Worm (Caenorhabditis elegans) whole organism, young adult: ENCODE measurements around the gene glb-14.

Experiments used
- B0336.3 ChIP-seq: fragments of 200-800 bp; sonication (Bioruptor generic); IDR thresholded peaks from 2 replicates; pipeline ENCODE4 v1.3.6; 2022; ENCODE audit warnings: missing genetic modification characterization, missing compliant biosample characterization
- C06A6.2 ChIP-seq: fragments of 200-800 bp; sonication (Bioruptor generic); conservative IDR thresholded peaks from 2 replicates; pipeline ENCODE4 v1.3.6; 2022; ENCODE audit warnings: missing genetic modification characterization, missing compliant biosample characterization
- D2030.7 ChIP-seq: fragments of 200-800 bp; sonication (Bioruptor generic); IDR thresholded peaks from 2 replicates; pipeline ENCODE4 v1.3.6; 2022; ENCODE audit warnings: missing genetic modification reagents, missing genetic modification characterization, missing compliant biosample characterization
- F10E7.11 ChIP-seq: sonication (generic microtip); optimal IDR thresholded peaks from 2 replicates; lab custom pipeline; 2017; ENCODE audit warnings: mild to moderate bottlenecking, missing genetic modification characterization, moderate library complexity, missing compliant biosample characterization
- F23B12.7 ChIP-seq: sonication (generic microtip); optimal IDR thresholded peaks from 2 replicates; lab custom pipeline; 2017; ENCODE audit warnings: missing genetic modification characterization, mild to moderate bottlenecking, missing compliant biosample characterization, antibody characterized with exemption, moderate library complexity; ENCODE audit not compliant: insufficient read depth
- F33H1.4 ChIP-seq: fragments of 200-800 bp; sonication (Bioruptor generic); IDR thresholded peaks from 2 replicates; pipeline ENCODE4 v1.3.6; 2022; ENCODE audit warnings: missing genetic modification reagents, missing genetic modification characterization, missing compliant biosample characterization
- F39B2.1 ChIP-seq: fragments of 200-800 bp; sonication (Bioruptor generic); IDR thresholded peaks from 2 replicates; pipeline ENCODE4 v1.3.6; 2022; ENCODE audit warnings: missing genetic modification reagents, missing genetic modification characterization, missing compliant biosample characterization
- Y53G8AR.9 ChIP-seq: fragments of 200-800 bp; sonication (Bioruptor generic); conservative IDR thresholded peaks from 2 replicates; pipeline ENCODE4 v1.3.6; 2022; ENCODE audit warnings: missing genetic modification reagents, missing genetic modification characterization, missing compliant biosample characterization
- Y56A3A.18 ChIP-seq: fragments of 200-800 bp; sonication (Bioruptor generic); IDR thresholded peaks from 2 replicates; pipeline ENCODE4 v1.3.6; 2022; ENCODE audit warnings: missing genetic modification reagents, missing genetic modification characterization, missing compliant biosample characterization
- ama-1 ChIP-seq, 3 experiments: fragments of 150-350 bp in 1 of 3; sonication (generic microtip) in 2 of 3; optimal IDR thresholded peaks; 2 replicates each; lab custom pipeline; 2014 to 2018; ENCODE audit warnings: missing biosample characterization in 2 of 3, missing genetic modification characterization in 2 of 3, missing genetic modification reagents in 2 of 3
- athp-1 ChIP-seq: sonication (generic microtip); optimal IDR thresholded peaks from 2 replicates; lab custom pipeline; 2017; ENCODE audit warnings: mild to moderate bottlenecking, missing genetic modification characterization, missing compliant biosample characterization
- attf-3 ChIP-seq: fragments of 200-800 bp; sonication (Bioruptor generic); conservative IDR thresholded peaks from 2 replicates; pipeline ENCODE4 v1.3.6; 2022; ENCODE audit warnings: missing genetic modification reagents, missing genetic modification characterization, missing compliant biosample characterization
- bed-1 ChIP-seq: fragments of 200-800 bp; sonication (Bioruptor generic); IDR thresholded peaks from 2 replicates; pipeline ENCODE4 v1.3.6; 2022; ENCODE audit warnings: missing genetic modification reagents, missing genetic modification characterization, missing compliant biosample characterization
- ccch-3 ChIP-seq: fragments of 200-800 bp; sonication (Bioruptor generic); optimal IDR thresholded peaks from 2 replicates; lab custom pipeline; 2018; ENCODE audit warnings: mild to moderate bottlenecking, missing genetic modification characterization, missing compliant biosample characterization
- cebp-1 ChIP-seq, 2 experiments: fragments of 200-800 bp in 1 of 2; sonication (Bioruptor generic) in 1 of 2; sonication (generic microtip) in 1 of 2; IDR thresholded peaks in 1 of 2; optimal IDR thresholded peaks in 1 of 2; 2 replicates each; pipeline versions ENCODE4 v1.3.6 to Lab custom; 2017 to 2022; ENCODE audit warnings: missing compliant biosample characterization in 2 of 2, missing genetic modification characterization in 2 of 2, mild to moderate bottlenecking in 1 of 2, missing genetic modification reagents in 1 of 2, moderate library complexity in 1 of 2
- cebp-2 ChIP-seq: fragments of 200-800 bp; sonication (Bioruptor generic); IDR thresholded peaks from 2 replicates; pipeline ENCODE4 v1.3.6; 2022; ENCODE audit warnings: missing genetic modification characterization, missing compliant biosample characterization
- ceh-100 ChIP-seq: fragments of 200-800 bp; sonication (Bioruptor generic); IDR thresholded peaks from 2 replicates; pipeline ENCODE4 v1.3.6; 2022; ENCODE audit warnings: missing genetic modification reagents, missing genetic modification characterization, missing compliant biosample characterization
- ceh-40 ChIP-seq: fragments of 200-800 bp; sonication (Bioruptor generic); IDR thresholded peaks from 2 replicates; pipeline ENCODE4 v1.3.6; 2022; ENCODE audit warnings: missing genetic modification characterization, missing compliant biosample characterization
- ceh-79 ChIP-seq: sonication (generic microtip); optimal IDR thresholded peaks from 2 replicates; lab custom pipeline; 2017; ENCODE audit warnings: mild to moderate bottlenecking, missing genetic modification characterization, missing compliant biosample characterization
- dpff-1 ChIP-seq: sonication (generic microtip); optimal IDR thresholded peaks from 2 replicates; lab custom pipeline; 2017; ENCODE audit warnings: mild to moderate bottlenecking, missing genetic modification characterization, missing compliant biosample characterization
- dpl-1 ChIP-seq: fragments of 150-350 bp; optimal IDR thresholded peaks from 2 replicates; lab custom pipeline; 2014; ENCODE audit warnings: missing biosample characterization, missing genetic modification reagents, missing genetic modification characterization
- efl-1 ChIP-seq: fragments of 150-350 bp; optimal IDR thresholded peaks from 2 replicates; lab custom pipeline; 2014; ENCODE audit warnings: missing biosample characterization, missing genetic modification reagents, missing genetic modification characterization
- ekl-4 ChIP-seq: fragments of 200-800 bp; sonication (Bioruptor generic); IDR thresholded peaks from 2 replicates; pipeline ENCODE4 v1.3.6; 2022; ENCODE audit warnings: missing genetic modification reagents, missing genetic modification characterization, missing compliant biosample characterization
- him-1 ChIP-seq: sonication (generic microtip); optimal IDR thresholded peaks from 2 replicates; lab custom pipeline; 2016; ENCODE audit warnings: missing genotype, missing genetic modification reagents, missing genetic modification characterization, missing compliant biosample characterization
- hsf-1 ChIP-seq: fragments of 200-800 bp; sonication (Bioruptor generic); IDR thresholded peaks from 2 replicates; pipeline ENCODE4 v1.3.6; 2022; ENCODE audit warnings: missing genetic modification reagents, missing genetic modification characterization, missing compliant biosample characterization
- lag-1 ChIP-seq: fragments of 200-800 bp; sonication (Bioruptor generic); IDR thresholded peaks from 2 replicates; pipeline ENCODE4 v1.3.6; 2022; ENCODE audit warnings: missing genetic modification reagents, missing genetic modification characterization, missing compliant biosample characterization
- let-526 ChIP-seq: fragments of 200-800 bp; sonication (Bioruptor generic); IDR thresholded peaks from 2 replicates; pipeline ENCODE4 v1.3.6; 2022; ENCODE audit warnings: missing genetic modification reagents, missing genetic modification characterization, missing compliant biosample characterization
- let-607 ChIP-seq, 2 experiments: fragments of 200-800 bp in 1 of 2; sonication (Bioruptor generic) in 1 of 2; sonication (generic microtip) in 1 of 2; optimal IDR thresholded peaks; 2 replicates each; lab custom pipeline; 2016 to 2018; ENCODE audit warnings: mild to moderate bottlenecking in 2 of 2, missing compliant biosample characterization in 2 of 2, missing genetic modification characterization in 2 of 2, moderate library complexity in 2 of 2, missing genotype in 1 of 2
- lin-26 ChIP-seq: fragments of 200-800 bp; sonication (Bioruptor generic); IDR thresholded peaks from 2 replicates; pipeline ENCODE4 v1.3.6; 2022; ENCODE audit warnings: missing genetic modification reagents, missing genetic modification characterization, missing compliant biosample characterization
- lin-35 ChIP-seq, 3 experiments: fragments of 150-350 bp in 2 of 3; sonication (generic microtip) in 1 of 3; optimal IDR thresholded peaks; 2 replicates each; lab custom pipeline; 2014 to 2018; ENCODE audit warnings: missing biosample characterization in 3 of 3, missing genetic modification characterization in 3 of 3, missing genetic modification reagents in 3 of 3
- lin-54 ChIP-seq: fragments of 200-800 bp; sonication (Bioruptor generic); optimal IDR thresholded peaks from 2 replicates; lab custom pipeline; 2018; ENCODE audit warnings: mild to moderate bottlenecking, missing genetic modification characterization, missing compliant biosample characterization
- madf-3 ChIP-seq: fragments of 200-800 bp; sonication (Bioruptor generic); IDR thresholded peaks from 2 replicates; pipeline ENCODE4 v1.3.6; 2022; ENCODE audit warnings: missing genetic modification reagents, missing genetic modification characterization, missing compliant biosample characterization
- nhr-120 ChIP-seq: fragments of 200-800 bp; sonication (Bioruptor generic); IDR thresholded peaks from 2 replicates; pipeline ENCODE4 v1.3.6; 2022; ENCODE audit warnings: missing genetic modification characterization, missing compliant biosample characterization
- rec-8 ChIP-seq, 2 experiments: sonication (generic microtip); optimal IDR thresholded peaks; 2 replicates each; lab custom pipeline; 2016; ENCODE audit warnings: mild to moderate bottlenecking in 2 of 2, missing genetic modification characterization in 2 of 2, missing genetic modification reagents in 2 of 2, missing genotype in 2 of 2, missing biosample characterization in 1 of 2, missing compliant biosample characterization in 1 of 2, moderate library complexity in 1 of 2
- snpc-1.3 ChIP-seq: sonication (generic microtip); optimal IDR thresholded peaks from 2 replicates; lab custom pipeline; 2017; ENCODE audit warnings: missing genetic modification characterization, mild to moderate bottlenecking, missing compliant biosample characterization, antibody characterized with exemption, moderate library complexity, missing genotype, missing genetic modification reagents; ENCODE audit not compliant: insufficient read depth
- snpc-4 ChIP-seq, 5 experiments: fragments of 150-350 bp in 1 of 5; sonication (generic microtip) in 4 of 5; optimal IDR thresholded peaks; 2 replicates each; lab custom pipeline; 2014 to 2018; ENCODE audit warnings: missing genetic modification characterization in 5 of 5, missing biosample characterization in 3 of 5, antibody characterized with exemption in 2 of 5, mild to moderate bottlenecking in 2 of 5, missing compliant biosample characterization in 2 of 5, missing genotype in 2 of 5, moderate library complexity in 2 of 5, missing genetic modification reagents in 1 of 5
- unc-130 ChIP-seq: sonication (generic microtip); optimal IDR thresholded peaks from 2 replicates; lab custom pipeline; 2016; ENCODE audit warnings: missing genetic modification reagents, missing genetic modification characterization, missing compliant biosample characterization

Gene glb-14

DNA sequence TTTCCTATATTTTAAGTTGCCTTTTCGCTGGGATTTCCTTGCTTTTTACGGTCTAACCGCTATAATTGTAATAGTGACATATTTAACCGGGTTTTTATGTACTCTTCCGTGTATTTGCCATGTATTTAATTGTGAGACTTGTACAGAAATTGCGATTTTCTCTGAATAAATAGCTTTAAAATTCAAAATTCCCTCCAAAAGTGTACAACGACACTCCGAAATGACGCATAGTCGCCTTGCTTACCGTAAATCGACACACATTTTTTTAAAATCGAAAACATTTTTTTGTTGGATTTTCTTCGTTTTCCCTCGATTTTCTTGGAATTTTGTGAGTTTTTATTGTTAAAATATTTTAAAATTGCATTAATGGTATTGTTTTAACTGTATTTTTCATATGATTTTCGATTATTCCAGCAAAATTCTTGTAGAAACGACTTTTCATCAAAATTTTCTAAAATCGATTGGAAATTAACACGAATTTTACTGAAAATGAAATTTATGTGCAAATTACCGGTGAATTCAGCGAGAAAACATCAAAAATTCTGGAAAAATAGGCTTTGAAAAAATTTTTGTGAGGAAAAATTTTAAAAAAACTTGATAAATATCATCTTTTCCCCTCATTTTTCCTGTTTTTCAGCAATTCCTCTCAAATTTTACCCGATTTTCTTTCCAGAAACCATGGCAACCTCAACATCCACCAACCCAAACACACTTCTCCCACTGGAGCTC is 25.1 kb upstream of the glb-14 start, which contains the start of gene lsm-5:
TSS of gene lsm-5 (plus strand) at position 679 of the 729 bp plus-strand sequence.
- TF ChIP-seq lin-35 (GFP tag; optimal IDR thresholded peaks at IDR 0.05; lab: Kevin White, UChicago) = peak in 1 of 3 experiments; percentile 83
- TF ChIP-seq him-1 (tag; lab: Kevin White, UChicago) = peak; percentile 34
- TF ChIP-seq F23B12.7 (tag; lab: Kevin White, UChicago) = peak; percentile 49
- no peak for TF ChIP-seq snpc-1.3 (tag; lab: Kevin White, UChicago)
- peak; percentile 93 for TF ChIP-seq attf-3
- peak; percentile 79 for TF ChIP-seq lin-54 (GFP tag; lab: Kevin White, UChicago)
- no peak for TF ChIP-seq let-526 (GFP tag; lab: Robert Waterston, UW)
- peak; percentile 57 for TF ChIP-seq dpl-1 (GFP tag; lab: Kevin White, UChicago)
- no peak for TF ChIP-seq ccch-3 (GFP tag; lab: Kevin White, UChicago)
- TF ChIP-seq cebp-1 (GFP tag; IDR thresholded peaks at IDR 0.05; lab: Robert Waterston, UW) = no peak
- peak; percentile 45 for TF ChIP-seq cebp-1 (tag; optimal IDR thresholded peaks at IDR 0.05; lab: Kevin White, UChicago)
- TF ChIP-seq snpc-4 (GFP tag; optimal IDR thresholded peaks at IDR 0.05; lab: Kevin White, UChicago) = no peak
- TF ChIP-seq snpc-4 (tag; optimal IDR thresholded peaks at IDR 0.05; lab: Kevin White, UChicago) = peak in 1 of 4 experiments; percentile 25
- peak; percentile 77 for TF ChIP-seq ama-1 (optimal IDR thresholded peaks at IDR 0.05; lab: Kevin White, UChicago)
- TF ChIP-seq ama-1 (GFP tag; optimal IDR thresholded peaks at IDR 0.05; lab: Kevin White, UChicago) = no peak
- 0 out of 2 replicates have a peak, but pooled peaks have one; percentile 9 for TF ChIP-seq hsf-1
- TF ChIP-seq efl-1 = peak; percentile 67

DNA sequence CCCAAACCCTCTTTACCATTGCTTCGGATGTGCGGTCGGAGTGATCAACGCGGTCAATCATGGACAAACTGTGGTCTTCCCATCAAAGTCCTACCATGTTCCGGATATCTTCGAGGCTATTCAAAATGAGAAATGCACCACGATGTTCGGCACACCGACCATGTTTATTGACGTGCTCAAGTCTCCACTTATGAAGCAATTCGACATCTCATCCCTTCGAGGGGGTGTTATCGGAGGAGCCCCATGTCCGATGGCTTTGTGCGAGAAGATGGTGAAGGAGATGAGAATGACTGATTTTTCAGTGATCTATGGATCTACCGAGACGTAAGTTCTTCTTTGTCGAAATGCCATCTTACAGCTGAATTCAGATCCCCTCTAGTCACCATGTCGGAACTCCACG is 23.6 kb upstream of the glb-14 start:
- no peak for TF ChIP-seq cebp-2 (GFP tag; lab: Robert Waterston, UW)
- peak; percentile 42 for TF ChIP-seq ama-1 (optimal IDR thresholded peaks at IDR 0.05; lab: Kevin White, UChicago)
- no peak for TF ChIP-seq ama-1 (GFP tag; optimal IDR thresholded peaks at IDR 0.05; lab: Kevin White, UChicago)

DNA sequence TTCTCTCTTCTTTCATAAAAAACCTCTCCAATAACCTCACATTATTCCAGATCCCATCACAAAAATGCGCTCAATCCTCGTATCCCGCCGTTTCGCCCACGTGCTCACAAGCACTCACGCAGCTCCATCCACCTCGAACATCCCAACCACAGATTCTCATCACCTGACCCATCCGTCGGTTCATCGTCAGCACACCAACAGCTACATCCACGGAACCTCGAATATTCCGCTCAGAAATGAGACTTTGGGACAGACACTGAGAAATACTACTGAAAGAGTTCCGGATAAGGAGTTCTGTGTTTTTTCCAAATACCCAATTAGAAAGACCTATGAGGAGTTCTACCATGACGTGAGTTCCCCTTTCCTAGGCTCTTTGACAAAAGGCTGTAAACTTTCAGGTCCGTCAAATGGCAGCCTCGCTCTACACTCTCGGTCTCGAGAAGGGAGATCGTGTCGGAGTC is 22.6 kb upstream of the glb-14 start, which contains the start of gene acs-2:
TSS of gene acs-2 (plus strand) at position 51 of the 461 bp plus-strand sequence.
- TF ChIP-seq ama-1 (optimal IDR thresholded peaks at IDR 0.05; lab: Kevin White, UChicago) (peak; percentile 85), ama-1 (GFP tag; optimal IDR thresholded peaks at IDR 0.05; lab: Kevin White, UChicago) (no peak), ekl-4 (GFP tag; lab: Robert Waterston, UW) (no peak), hsf-1 (peak; percentile 32; the same call in 1 of the 2 replicates)

DNA sequence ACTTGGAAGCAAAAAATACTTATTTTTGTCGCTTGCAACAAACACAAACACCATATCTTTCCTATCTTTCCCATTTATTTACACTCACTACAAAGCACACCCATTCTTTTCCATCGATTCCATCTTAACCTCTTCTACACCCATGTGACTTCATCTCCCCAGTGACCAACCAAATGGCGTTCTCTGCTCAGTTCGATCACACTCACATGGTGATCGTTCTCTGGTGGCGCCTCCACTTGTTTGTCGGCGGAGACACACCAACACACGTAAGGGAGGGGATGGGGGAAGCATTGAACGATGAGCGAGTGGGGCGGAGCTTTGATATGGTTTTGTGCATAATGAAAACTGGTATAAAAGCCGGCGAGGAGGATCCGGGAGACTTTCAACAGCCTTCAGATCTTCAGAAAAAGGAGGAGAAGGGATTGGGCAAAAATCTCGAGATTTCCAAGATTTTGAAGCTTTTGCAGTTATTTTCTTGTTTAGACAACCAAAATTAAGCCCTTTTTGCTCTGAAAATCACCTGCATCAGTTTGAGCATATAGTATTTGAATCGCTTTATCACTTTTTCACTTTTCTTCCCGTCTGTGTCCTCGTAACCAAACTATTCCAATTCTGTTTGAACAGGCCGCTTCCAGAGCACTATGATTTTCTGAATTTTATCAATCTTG is 21.9 kb upstream of the glb-14 start:
- TF ChIP-seq Y56A3A.18 (GFP tag; lab: Robert Waterston, UW) = no peak
- 0 out of 2 replicates have a peak, but pooled peaks have one; percentile 24 for TF ChIP-seq C06A6.2 (GFP tag; lab: Robert Waterston, UW)
- TF ChIP-seq ceh-79 (tag; lab: Kevin White, UChicago) = no peak
- TF ChIP-seq unc-130 (GFP tag; lab: Kevin White, UChicago) = no peak
- TF ChIP-seq attf-3 = no peak
- TF ChIP-seq Y53G8AR.9 (GFP tag; lab: Robert Waterston, UW) = no peak
- TF ChIP-seq dpl-1 (GFP tag; lab: Kevin White, UChicago) = no peak
- TF ChIP-seq hsf-1 = no peak
- no peak for TF ChIP-seq madf-3
- peak; percentile 40; the same call in 1 of the 2 replicates for TF ChIP-seq B0336.3 (GFP tag; lab: Robert Waterston, UW)
- TF ChIP-seq ceh-100 = no peak
- TF ChIP-seq F10E7.11 = no peak
- no peak for TF ChIP-seq rec-8 (tag; optimal IDR thresholded peaks at IDR 0.05; lab: Kevin White, UChicago)
- no peak for TF ChIP-seq bed-1 (GFP tag; lab: Robert Waterston, UW)
- no peak for TF ChIP-seq lag-1 (GFP tag; lab: Robert Waterston, UW)
- TF ChIP-seq lin-26 = 0 out of 2 replicates have a peak, but pooled peaks have one; percentile 50
- no peak for TF ChIP-seq F39B2.1
- no peak for TF ChIP-seq nhr-120 (GFP tag; lab: Robert Waterston, UW)
- no peak for TF ChIP-seq dpff-1
- no peak for TF ChIP-seq ceh-40 (GFP tag; lab: Robert Waterston, UW)
- TF ChIP-seq athp-1 (tag; lab: Kevin White, UChicago) = no peak
- TF ChIP-seq F33H1.4 = no peak
- no peak for TF ChIP-seq D2030.7 (GFP tag; lab: Robert Waterston, UW)
- no peak for TF ChIP-seq let-607 (tag; optimal IDR thresholded peaks at IDR 0.05; lab: Kevin White, UChicago)
